Worm (Caenorhabditis elegans) whole organism, young adult: Measurements from ENCODE around the gene C36E6.8.

ENCODE experiments used
- F10E7.11 ChIP-seq: sonication (generic microtip); optimal IDR thresholded peaks from 2 replicates; lab custom pipeline; 2017; ENCODE audit warnings: mild to moderate bottlenecking, missing genetic modification characterization, moderate library complexity, missing compliant biosample characterization
- F23B12.7 ChIP-seq: sonication (generic microtip); optimal IDR thresholded peaks from 2 replicates; lab custom pipeline; 2017; ENCODE audit warnings: missing genetic modification characterization, mild to moderate bottlenecking, missing compliant biosample characterization, antibody characterized with exemption, moderate library complexity; ENCODE audit not compliant: insufficient read depth
- F33H1.4 ChIP-seq: fragments of 200-800 bp; sonication (Bioruptor generic); IDR thresholded peaks from 2 replicates; pipeline ENCODE4 v1.3.6; 2022; ENCODE audit warnings: missing genetic modification reagents, missing genetic modification characterization, missing compliant biosample characterization
- F37B4.10 ChIP-seq: fragments of 200-800 bp; sonication (Bioruptor generic); IDR thresholded peaks from 2 replicates; pipeline ENCODE4 v1.3.6; 2022; ENCODE audit warnings: missing genetic modification characterization, missing compliant biosample characterization
- F49E8.2 ChIP-seq: sonication (generic microtip); optimal IDR thresholded peaks from 3 replicates; lab custom pipeline; 2017; ENCODE audit warnings: missing genetic modification characterization, mild to moderate bottlenecking, missing compliant biosample characterization, antibody characterized with exemption, moderate library complexity; ENCODE audit not compliant: insufficient read depth
- T07F8.4 ChIP-seq: sonication (generic microtip); optimal IDR thresholded peaks from 2 replicates; lab custom pipeline; 2016; ENCODE audit warnings: mild to moderate bottlenecking, missing genetic modification characterization, moderate library complexity, missing compliant biosample characterization
- Y53F4B.3 ChIP-seq: fragments of 200-800 bp; sonication (Bioruptor generic); IDR thresholded peaks from 2 replicates; pipeline ENCODE4 v1.3.6; 2022; ENCODE audit warnings: missing genetic modification reagents, missing genetic modification characterization, missing compliant biosample characterization
- Y53G8AR.9 ChIP-seq: fragments of 200-800 bp; sonication (Bioruptor generic); conservative IDR thresholded peaks from 2 replicates; pipeline ENCODE4 v1.3.6; 2022; ENCODE audit warnings: missing genetic modification reagents, missing genetic modification characterization, missing compliant biosample characterization
- aptf-2 ChIP-seq: fragments of 200-800 bp; sonication (Bioruptor generic); conservative IDR thresholded peaks from 2 replicates; pipeline ENCODE4 v1.3.6; 2022; ENCODE audit warnings: missing genetic modification reagents, missing genetic modification characterization, missing compliant biosample characterization
- atf-7 ChIP-seq: sonication (generic microtip); optimal IDR thresholded peaks from 2 replicates; lab custom pipeline; 2017; ENCODE audit warnings: mild to moderate bottlenecking, missing genetic modification characterization, missing compliant biosample characterization
- athp-1 ChIP-seq: sonication (generic microtip); optimal IDR thresholded peaks from 2 replicates; lab custom pipeline; 2017; ENCODE audit warnings: mild to moderate bottlenecking, missing genetic modification characterization, missing compliant biosample characterization
- attf-3 ChIP-seq: fragments of 200-800 bp; sonication (Bioruptor generic); conservative IDR thresholded peaks from 2 replicates; pipeline ENCODE4 v1.3.6; 2022; ENCODE audit warnings: missing genetic modification reagents, missing genetic modification characterization, missing compliant biosample characterization
- attf-5 ChIP-seq: fragments of 200-800 bp; sonication (Bioruptor generic); optimal IDR thresholded peaks from 2 replicates; lab custom pipeline; 2018; ENCODE audit warnings: mild to moderate bottlenecking, missing genetic modification characterization, missing compliant biosample characterization
- bed-1 ChIP-seq: fragments of 200-800 bp; sonication (Bioruptor generic); IDR thresholded peaks from 2 replicates; pipeline ENCODE4 v1.3.6; 2022; ENCODE audit warnings: missing genetic modification reagents, missing genetic modification characterization, missing compliant biosample characterization
- cebp-1 ChIP-seq, 2 experiments: fragments of 200-800 bp in 1 of 2; sonication (Bioruptor generic) in 1 of 2; sonication (generic microtip) in 1 of 2; IDR thresholded peaks in 1 of 2; optimal IDR thresholded peaks in 1 of 2; 2 replicates each; pipeline versions ENCODE4 v1.3.6 to Lab custom; 2017 to 2022; ENCODE audit warnings: missing compliant biosample characterization in 2 of 2, missing genetic modification characterization in 2 of 2, mild to moderate bottlenecking in 1 of 2, missing genetic modification reagents in 1 of 2, moderate library complexity in 1 of 2
- cebp-2 ChIP-seq: fragments of 200-800 bp; sonication (Bioruptor generic); IDR thresholded peaks from 2 replicates; pipeline ENCODE4 v1.3.6; 2022; ENCODE audit warnings: missing genetic modification characterization, missing compliant biosample characterization
- ceh-27 ChIP-seq: fragments of 200-800 bp; sonication (Bioruptor generic); optimal IDR thresholded peaks from 2 replicates; lab custom pipeline; 2018; ENCODE audit warnings: mild to moderate bottlenecking, missing genetic modification characterization, moderate library complexity, missing compliant biosample characterization
- ceh-40 ChIP-seq: fragments of 200-800 bp; sonication (Bioruptor generic); IDR thresholded peaks from 2 replicates; pipeline ENCODE4 v1.3.6; 2022; ENCODE audit warnings: missing genetic modification characterization, missing compliant biosample characterization
- ceh-58 ChIP-seq: fragments of 200-800 bp; sonication (Bioruptor generic); IDR thresholded peaks from 2 replicates; pipeline ENCODE4 v1.3.6; 2022; ENCODE audit warnings: missing genetic modification characterization, missing compliant biosample characterization
- ekl-4 ChIP-seq: fragments of 200-800 bp; sonication (Bioruptor generic); IDR thresholded peaks from 2 replicates; pipeline ENCODE4 v1.3.6; 2022; ENCODE audit warnings: missing genetic modification reagents, missing genetic modification characterization, missing compliant biosample characterization
- him-1 ChIP-seq: sonication (generic microtip); optimal IDR thresholded peaks from 2 replicates; lab custom pipeline; 2016; ENCODE audit warnings: missing genotype, missing genetic modification reagents, missing genetic modification characterization, missing compliant biosample characterization
- hmg-1.2 ChIP-seq: fragments of 200-800 bp; sonication (Bioruptor generic); IDR thresholded peaks from 2 replicates; pipeline ENCODE4 v1.3.6; 2022; ENCODE audit warnings: missing genetic modification reagents, missing genetic modification characterization, missing compliant biosample characterization
- lin-26 ChIP-seq: fragments of 200-800 bp; sonication (Bioruptor generic); IDR thresholded peaks from 2 replicates; pipeline ENCODE4 v1.3.6; 2022; ENCODE audit warnings: missing genetic modification reagents, missing genetic modification characterization, missing compliant biosample characterization
- lin-40 ChIP-seq: sonication (generic microtip); optimal IDR thresholded peaks from 2 replicates; lab custom pipeline; 2016; ENCODE audit warnings: missing genetic modification characterization, mild to moderate bottlenecking, missing compliant biosample characterization, missing genotype, missing genetic modification reagents
- madf-10 ChIP-seq: sonication (generic microtip); optimal IDR thresholded peaks from 2 replicates; lab custom pipeline; 2016; ENCODE audit warnings: mild to moderate bottlenecking, missing genetic modification characterization, missing compliant biosample characterization
- mcd-1 ChIP-seq: fragments of 200-800 bp; sonication (Bioruptor generic); IDR thresholded peaks from 2 replicates; pipeline ENCODE4 v1.3.6; 2022; ENCODE audit warnings: missing genetic modification reagents, missing genetic modification characterization, missing compliant biosample characterization
- nhr-27 ChIP-seq: fragments of 200-800 bp; sonication (Bioruptor generic); optimal IDR thresholded peaks from 2 replicates; lab custom pipeline; 2018; ENCODE audit warnings: mild to moderate bottlenecking, missing genetic modification characterization, moderate library complexity, missing compliant biosample characterization
- nhr-80 ChIP-seq: sonication (generic microtip); optimal IDR thresholded peaks from 2 replicates; lab custom pipeline; 2016; ENCODE audit warnings: missing genetic modification characterization, missing compliant biosample characterization
- pbrm-1 ChIP-seq: fragments of 200-800 bp; sonication (Bioruptor generic); IDR thresholded peaks from 2 replicates; pipeline ENCODE4 v1.3.6; 2022; ENCODE audit warnings: missing genetic modification reagents, missing genetic modification characterization, missing compliant biosample characterization
- pha-4 ChIP-seq: fragments of 150-350 bp; sonication (generic microtip); optimal IDR thresholded peaks from 2 replicates; lab custom pipeline; 2014; ENCODE audit warnings: missing biosample characterization, missing genetic modification reagents, missing genetic modification characterization
- rec-8 ChIP-seq, 2 experiments: sonication (generic microtip); optimal IDR thresholded peaks; 2 replicates each; lab custom pipeline; 2016; ENCODE audit warnings: mild to moderate bottlenecking in 2 of 2, missing genetic modification characterization in 2 of 2, missing genetic modification reagents in 2 of 2, missing genotype in 2 of 2, missing biosample characterization in 1 of 2, missing compliant biosample characterization in 1 of 2, moderate library complexity in 1 of 2
- sea-2 ChIP-seq: fragments of 200-800 bp; sonication (Bioruptor generic); IDR thresholded peaks from 2 replicates; pipeline ENCODE4 v1.3.6; 2022; ENCODE audit warnings: missing genetic modification characterization, missing compliant biosample characterization
- snpc-1.3 ChIP-seq: sonication (generic microtip); optimal IDR thresholded peaks from 2 replicates; lab custom pipeline; 2017; ENCODE audit warnings: missing genetic modification characterization, mild to moderate bottlenecking, missing compliant biosample characterization, antibody characterized with exemption, moderate library complexity, missing genotype, missing genetic modification reagents; ENCODE audit not compliant: insufficient read depth
- snpc-4 ChIP-seq, 5 experiments: fragments of 150-350 bp in 1 of 5; sonication (generic microtip) in 4 of 5; optimal IDR thresholded peaks; 2 replicates each; lab custom pipeline; 2014 to 2018; ENCODE audit warnings: missing genetic modification characterization in 5 of 5, missing biosample characterization in 3 of 5, antibody characterized with exemption in 2 of 5, mild to moderate bottlenecking in 2 of 5, missing compliant biosample characterization in 2 of 5, missing genotype in 2 of 5, moderate library complexity in 2 of 5, missing genetic modification reagents in 1 of 5
- sptf-2 ChIP-seq: fragments of 200-800 bp; sonication (Bioruptor generic); optimal IDR thresholded peaks from 2 replicates; lab custom pipeline; 2018; ENCODE audit warnings: mild to moderate bottlenecking, missing genetic modification characterization, missing compliant biosample characterization
- tbx-9 ChIP-seq: sonication (generic microtip); optimal IDR thresholded peaks from 2 replicates; lab custom pipeline; 2016; ENCODE audit warnings: borderline replicate concordance, missing genetic modification characterization, inconsistent platforms, missing compliant biosample characterization
- unc-62 ChIP-seq: fragments of 150-350 bp; optimal IDR thresholded peaks from 2 replicates; lab custom pipeline; 2014; ENCODE audit warnings: missing biosample characterization, missing genetic modification reagents, missing genetic modification characterization
- zfh-2 ChIP-seq: fragments of 200-800 bp; sonication (Bioruptor generic); conservative IDR thresholded peaks from 2 replicates; pipeline ENCODE4 v1.3.6; 2022; ENCODE audit warnings: missing genetic modification reagents, missing genetic modification characterization, missing compliant biosample characterization
- ztf-26 ChIP-seq: sonication (generic microtip); optimal IDR thresholded peaks from 2 replicates; lab custom pipeline; 2017; ENCODE audit warnings: missing genetic modification characterization, missing compliant biosample characterization

C36E6.8 gene

ce11 chrX:17426712-17427111 lies 11.8 kb upstream of the C36E6.8 start:
- TF ChIP-seq pha-4 (no peak), attf-5 (GFP tag; lab: Kevin White, UChicago) (no peak), T07F8.4 (tag; lab: Kevin White, UChicago) (no peak), F10E7.11 (tag; lab: Kevin White, UChicago) (no peak), F37B4.10 (GFP tag; lab: Robert Waterston, UW) (no peak), cebp-2 (GFP tag; lab: Robert Waterston, UW) (no peak), lin-40 (tag; lab: Kevin White, UChicago) (no peak), ceh-40 (GFP tag; lab: Robert Waterston, UW) (no peak), lin-26 (GFP tag; lab: Robert Waterston, UW) (no peak), attf-3 (GFP tag; lab: Robert Waterston, UW) (no peak), bed-1 (GFP tag; lab: Robert Waterston, UW) (no peak), Y53F4B.3 (GFP tag; lab: Robert Waterston, UW) (no peak), sea-2 (GFP tag; lab: Robert Waterston, UW) (no peak), ekl-4 (GFP tag; lab: Robert Waterston, UW) (no peak), athp-1 (tag; lab: Kevin White, UChicago) (no peak), pbrm-1 (GFP tag; lab: Robert Waterston, UW) (no peak), F23B12.7 (tag; lab: Kevin White, UChicago) (no peak), F49E8.2 (no peak), ceh-27 (GFP tag; lab: Kevin White, UChicago) (no peak)

ce11 chrX:17427778-17428177 lies 10.7 kb upstream of the C36E6.8 start:
- TF ChIP-seq ztf-26 (tag; lab: Kevin White, UChicago) (no peak), lin-26 (GFP tag; lab: Robert Waterston, UW) (0 out of 2 replicates have a peak, but pooled peaks have one; percentile 30)

ce11 chrX:17428803-17429202 lies 9.7 kb upstream of the C36E6.8 start, which contains the start of gene pbo-6:
TSS of gene pbo-6 (plus strand) at chrX:17429042.
- TF ChIP-seq mcd-1 (GFP tag; lab: Robert Waterston, UW) (no peak), bed-1 (GFP tag; lab: Robert Waterston, UW) (no peak), T07F8.4 (tag; lab: Kevin White, UChicago) (no peak), sea-2 (GFP tag; lab: Robert Waterston, UW) (no peak), snpc-1.3 (tag; lab: Kevin White, UChicago) (no peak), zfh-2 (GFP tag; lab: Robert Waterston, UW) (no peak), Y53F4B.3 (GFP tag; lab: Robert Waterston, UW) (no peak), ceh-58 (GFP tag; lab: Robert Waterston, UW) (no peak), aptf-2 (no peak), rec-8 (tag; optimal IDR thresholded peaks at IDR 0.05; lab: Kevin White, UChicago) (no peak), lin-40 (tag; lab: Kevin White, UChicago) (no peak)

- no peak for TF ChIP-seq unc-62 (GFP tag; lab: Kevin White, UChicago)
- TF ChIP-seq nhr-27, result no peak
- peak; percentile 13 for TF ChIP-seq nhr-80 (tag; lab: Kevin White, UChicago)
- TF ChIP-seq tbx-9 (tag; lab: Kevin White, UChicago), result no peak
- TF ChIP-seq pha-4, result no peak
- TF ChIP-seq Y53F4B.3 (GFP tag; lab: Robert Waterston, UW), result no peak
- TF ChIP-seq sptf-2 (GFP tag; lab: Kevin White, UChicago), result no peak
- TF ChIP-seq zfh-2 (GFP tag; lab: Robert Waterston, UW), result no peak
- no peak for TF ChIP-seq ekl-4 (GFP tag; lab: Robert Waterston, UW)
- TF ChIP-seq madf-10 (tag; lab: Kevin White, UChicago), result peak; percentile 57
- peak; percentile 17 for TF ChIP-seq snpc-4 (GFP tag; optimal IDR thresholded peaks at IDR 0.05; lab: Kevin White, UChicago)
- TF ChIP-seq snpc-4 (tag; optimal IDR thresholded peaks at IDR 0.05; lab: Kevin White, UChicago), result peak in 2 of 4 experiments; percentile 66 to 77
- TF ChIP-seq hmg-1.2 (GFP tag; lab: Robert Waterston, UW), result peak; percentile 33; the same call in 1 of the 2 replicates
- TF ChIP-seq atf-7, result no peak
- TF ChIP-seq cebp-2 (GFP tag; lab: Robert Waterston, UW), result no peak
- TF ChIP-seq F33H1.4 (GFP tag; lab: Robert Waterston, UW), result peak; percentile 31; the same call in 1 of the 2 replicates
- TF ChIP-seq Y53G8AR.9 (GFP tag; lab: Robert Waterston, UW), result no peak
- no peak for TF ChIP-seq F37B4.10 (GFP tag; lab: Robert Waterston, UW)
- TF ChIP-seq cebp-1 (GFP tag; IDR thresholded peaks at IDR 0.05; lab: Robert Waterston, UW), result no peak
- TF ChIP-seq cebp-1 (tag; optimal IDR thresholded peaks at IDR 0.05; lab: Kevin White, UChicago), result no peak
- TF ChIP-seq him-1 (tag; lab: Kevin White, UChicago), result no peak
- no peak for TF ChIP-seq ceh-40 (GFP tag; lab: Robert Waterston, UW)
Measured at ce11 chrX:17434234-17434633, 4.3 kb upstream of the C36E6.8 start, which contains the start of gene fubl-3. TSS of gene fubl-3 (plus strand) at chrX:17434445.
